Fruit fly (Drosophila melanogaster): ENCODE data around the gene Ssl1.
A peak's percentile ranks its signal among the peaks of the same experiment; 100 is the strongest.

Ssl1 gene

dm6 chr3L:22836768-22837167, 42.1 kb upstream of the Ssl1 start, which contains the start of the genes CG11226 and CG45428 (continued):
- no peak for TF ChIP-seq CG32767 (GFP tag; IDR thresholded peaks at IDR 0.05)
- no peak for TF ChIP-seq pan (optimal IDR thresholded peaks at IDR 0.05)
- TF ChIP-seq pan (GFP tag; optimal IDR thresholded peaks at IDR 0.05 in 1 of 2, IDR thresholded peaks at IDR 0.05 in 1 of 2), result no peak
- no peak for TF ChIP-seq ewg (GFP tag; optimal IDR thresholded peaks at IDR 0.05)

- TF ChIP-seq Lpt (GFP tag; optimal IDR thresholded peaks at IDR 0.05) (no peak), CG10462 (GFP tag; optimal IDR thresholded peaks at IDR 0.05) (no peak), abd-A (tag; optimal IDR thresholded peaks at IDR 0.05) (no peak), cg (GFP tag; optimal IDR thresholded peaks at IDR 0.05) (peak; percentile 42), CG12104 (GFP tag; optimal IDR thresholded peaks at IDR 0.05) (no peak), grn (GFP tag; optimal IDR thresholded peaks at IDR 0.05) (peak; percentile 30), trh (GFP tag; optimal IDR thresholded peaks at IDR 0.05) (no peak), CG31388 (GFP tag; optimal IDR thresholded peaks at IDR 0.05) (no peak), CG4617 (GFP tag; optimal IDR thresholded peaks at IDR 0.05; ENCODE audit: borderline replicate concordance) (no peak), CG34422 (GFP tag; IDR thresholded peaks at IDR 0.05) (peak; percentile 32; the same call in 1 of the 3 replicates), Dp (GFP tag; optimal IDR thresholded peaks at IDR 0.05) (no peak), HLH3B (GFP tag; IDR thresholded peaks at IDR 0.05) (no peak), CG2120 (GFP tag; optimal IDR thresholded peaks at IDR 0.05) (no peak), CG42726 (GFP tag; IDR thresholded peaks at IDR 0.05; ENCODE audit: partially characterized antibody) (no peak), mirr (GFP tag; optimal IDR thresholded peaks at IDR 0.05) (peak; percentile 17), CG11723 (GFP tag; optimal IDR thresholded peaks at IDR 0.05) (no peak), vnd (GFP tag; IDR thresholded peaks at IDR 0.05; ENCODE audit: partially characterized antibody) (no peak), crp (GFP tag; optimal IDR thresholded peaks at IDR 0.05) (no peak), CG5953 (GFP tag; IDR thresholded peaks at IDR 0.05) (no peak), unc-4 (GFP tag; IDR thresholded peaks at IDR 0.05; ENCODE audit: partially characterized antibody) (no peak), psq (GFP tag; optimal IDR thresholded peaks at IDR 0.05) (no peak), sima (GFP tag; optimal IDR thresholded peaks at IDR 0.05) (no peak), CG15601 (tag; optimal IDR thresholded peaks at IDR 0.05) (no peak), CG13624 (GFP tag; optimal IDR thresholded peaks at IDR 0.05) (no peak), en (GFP tag; optimal IDR thresholded peaks at IDR 0.05) (no peak), CG12769 (tag; optimal IDR thresholded peaks at IDR 0.05) (peak; percentile 48), CG9609 (GFP tag; optimal IDR thresholded peaks at IDR 0.05) (no peak), br (optimal IDR thresholded peaks at IDR 0.05) (no peak), Doc3 (GFP tag; IDR thresholded peaks at IDR 0.05; ENCODE audit: partially characterized antibody) (no peak), ATbp (GFP tag; optimal IDR thresholded peaks at IDR 0.05) (no peak), D19A (tag; optimal IDR thresholded peaks at IDR 0.05) (no peak), CG1529 (GFP tag; optimal IDR thresholded peaks at IDR 0.05) (no peak), Ptx1 (GFP tag; IDR thresholded peaks at IDR 0.05) (no peak), GATAe (GFP tag; conservative IDR thresholded peaks at IDR 0.05) (peak; percentile 99), tup (GFP tag; optimal IDR thresholded peaks at IDR 0.05) (no peak), odd (GFP tag; optimal IDR thresholded peaks at IDR 0.05) (no peak), eyg (GFP tag; optimal IDR thresholded peaks at IDR 0.05) (no peak), wdn (GFP tag; IDR thresholded peaks at IDR 0.05) (no peak), emc (GFP tag; optimal IDR thresholded peaks at IDR 0.05) (no peak), CG17568 (GFP tag; optimal IDR thresholded peaks at IDR 0.05) (no peak), CG30431 (GFP tag; optimal IDR thresholded peaks at IDR 0.05) (no peak), az2 (GFP tag; optimal IDR thresholded peaks at IDR 0.05) (no peak), tgo (GFP tag; IDR thresholded peaks at IDR 0.05) (no peak), CG31365 (tag; optimal IDR thresholded peaks at IDR 0.05) (no peak)
These were observed 41.0 kb upstream of the Ssl1 start for dm6 chr3L:22837651-22838614.
